Fruit fly (Drosophila melanogaster) S2 (cell line): ENCODE results near the gene mRpL49.

ENCODE experiments used
- CG8478 ChIP-seq: fragments of >200 bp; optimal IDR thresholded peaks from 2 replicates; lab custom pipeline; 2018
- CTCF ChIP-seq, 2 experiments: fragments of >200 bp; optimal IDR thresholded peaks; 2 replicates each; lab custom pipeline; 2018

The mRpL49 gene

dm6 chrX:12906914-12907313 lies at the start of gene mRpL49:
TSS of gene mRpL49 (plus strand) at chrX:12907105.
- TF ChIP-seq CG8478 (no peak), CTCF (optimal IDR thresholded peaks at IDR 0.05; lab: Kevin White, UChicago) (no peak)

- no peak for TF ChIP-seq CG8478
- no peak for TF ChIP-seq CTCF (optimal IDR thresholded peaks at IDR 0.05; lab: Kevin White, UChicago)
Measured at dm6 chrX:12857622-12858021, 49.3 kb upstream of the mRpL49 start, which contains the start of gene CG4661. TSS of gene CG4661 (minus strand) at chrX:12857722.

dm6 chrX:12868605-12869004 lies 38.3 kb upstream of the mRpL49 start:
- TF ChIP-seq CG8478 (no peak), CTCF (optimal IDR thresholded peaks at IDR 0.05; lab: Kevin White, UChicago) (no peak)

dm6 chrX:12869850-12870249 lies 37.1 kb upstream of the mRpL49 start:
- no peak for TF ChIP-seq CG8478
- no peak for TF ChIP-seq CTCF (optimal IDR thresholded peaks at IDR 0.05; lab: Kevin White, UChicago)

dm6 chrX:12886543-12886942 lies 20.4 kb upstream of the mRpL49 start:
- TF ChIP-seq CTCF (optimal IDR thresholded peaks at IDR 0.05; lab: Kevin White, UChicago) (no peak), CG8478 (no peak)

- TF ChIP-seq CTCF (optimal IDR thresholded peaks at IDR 0.05; lab: Kevin White, UChicago) (no peak), CG8478 (no peak)
Measured at dm6 chrX:12887549-12887948, 19.4 kb upstream of the mRpL49 start.

dm6 chrX:12889075-12889474 lies 17.8 kb upstream of the mRpL49 start:
- TF ChIP-seq CG8478 (no peak), CTCF (optimal IDR thresholded peaks at IDR 0.05; lab: Kevin White, UChicago) (no peak)

dm6 chrX:12890166-12890825 lies 16.6 kb upstream of the mRpL49 start:
- no peak for TF ChIP-seq CTCF (optimal IDR thresholded peaks at IDR 0.05; lab: Kevin White, UChicago)
- TF ChIP-seq CG8478: no peak

- TF ChIP-seq CTCF (optimal IDR thresholded peaks at IDR 0.05; lab: Kevin White, UChicago): no peak
- no peak for TF ChIP-seq CG8478
Measured at dm6 chrX:12890826-12891175, 16.1 kb upstream of the mRpL49 start.

- no peak for TF ChIP-seq CG8478
- TF ChIP-seq CTCF (optimal IDR thresholded peaks at IDR 0.05; lab: Kevin White, UChicago): no peak
Measured at dm6 chrX:12891322-12892159, 15.4 kb upstream of the mRpL49 start.

- TF ChIP-seq CTCF (optimal IDR thresholded peaks at IDR 0.05; lab: Kevin White, UChicago) (no peak), CG8478 (no peak)
Measured at dm6 chrX:12893969-12894368, 12.9 kb upstream of the mRpL49 start.

dm6 chrX:12895114-12895723 lies 11.7 kb upstream of the mRpL49 start:
- TF ChIP-seq CTCF (optimal IDR thresholded peaks at IDR 0.05; lab: Kevin White, UChicago) (no peak), CG8478 (no peak)

dm6 chrX:12896393-12896792 lies 10.5 kb upstream of the mRpL49 start:
- TF ChIP-seq CG8478: no peak
- peak; percentile 45 to 58 for TF ChIP-seq CTCF (optimal IDR thresholded peaks at IDR 0.05; lab: Kevin White, UChicago)

- TF ChIP-seq CG8478: no peak
- TF ChIP-seq CTCF (optimal IDR thresholded peaks at IDR 0.05; lab: Kevin White, UChicago): no peak
Measured at dm6 chrX:12897150-12897549, 9.8 kb upstream of the mRpL49 start, which contains the start of gene Pde9. TSS of gene Pde9 (minus strand) at chrX:12897327.

- no peak for TF ChIP-seq CTCF (optimal IDR thresholded peaks at IDR 0.05; lab: Kevin White, UChicago)
- no peak for TF ChIP-seq CG8478
Measured at dm6 chrX:12898569-12898968, 8.3 kb upstream of the mRpL49 start, which contains the start of gene CG32650. TSS of gene CG32650 (minus strand) at chrX:12898669.
